Worm (Caenorhabditis elegans) whole organism, L4/young adult: Measurements from ENCODE around the gene R02D5.10.
A peak's percentile ranks its signal among the peaks of the same experiment; 100 is the strongest.

Experiments used
- W03F9.2 ChIP-seq: fragments of 150-350 bp; optimal IDR thresholded peaks from 2 replicates; lab custom pipeline; 2014; ENCODE audit warnings: missing biosample characterization, missing genetic modification characterization
- dao-5 ChIP-seq: sonication (generic microtip); optimal IDR thresholded peaks from 2 replicates; lab custom pipeline; 2016; ENCODE audit warnings: missing genotype, missing genetic modification characterization, moderate library complexity, missing compliant biosample characterization
- him-1 ChIP-seq: sonication (generic microtip); optimal IDR thresholded peaks from 2 replicates; lab custom pipeline; 2016; ENCODE audit warnings: missing genotype, missing genetic modification reagents, missing genetic modification characterization, missing compliant biosample characterization

R02D5.10 gene

DNA sequence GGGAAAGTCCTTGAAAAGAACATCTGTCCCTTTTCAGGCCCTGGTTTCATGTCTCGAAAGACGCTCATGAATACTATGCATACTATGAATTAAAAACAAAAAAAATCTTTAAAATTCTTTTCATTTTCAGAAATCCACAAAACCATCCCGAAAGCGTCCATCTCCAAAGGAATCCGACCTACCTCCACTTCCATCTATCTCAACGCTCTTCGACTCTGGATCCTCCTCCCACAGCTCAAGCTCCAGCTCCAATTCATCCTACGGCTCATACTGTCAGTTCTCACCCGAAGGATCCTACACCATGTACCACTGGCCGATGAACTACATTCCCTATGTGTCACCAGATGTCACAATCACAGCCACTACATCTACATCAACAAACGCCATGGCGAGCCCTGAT lies 26.5 kb downstream of the R02D5.10 start:
- TF ChIP-seq him-1 (tag; lab: Kevin White, UChicago) (no peak), W03F9.2 (tag; lab: Kevin White, UChicago) (no peak), dao-5 (tag; lab: Kevin White, UChicago) (no peak)

ce11 chrV:14510746-14511145 lies 28.7 kb downstream of the R02D5.10 start, which contains the start of gene R02D5.9:
TSS of gene R02D5.9 (minus strand) at chrV:14511123.
- TF ChIP-seq W03F9.2 (tag; lab: Kevin White, UChicago) (no peak), him-1 (tag; lab: Kevin White, UChicago) (no peak), dao-5 (tag; lab: Kevin White, UChicago) (no peak)

ce11 chrV:14518010-14518409 lies 35.9 kb downstream of the R02D5.10 start, which contains the start of gene R02D5.6:
TSS of gene R02D5.6 (minus strand) at chrV:14518110.
- TF ChIP-seq dao-5 (tag; lab: Kevin White, UChicago) (no peak), him-1 (tag; lab: Kevin White, UChicago) (no peak), W03F9.2 (tag; lab: Kevin White, UChicago) (no peak)

ce11 chrV:14519268-14519667 lies 37.2 kb downstream of the R02D5.10 start, which contains the start of gene R02D5.8:
TSS of gene R02D5.8 (minus strand) at chrV:14519368.
- TF ChIP-seq dao-5 (tag; lab: Kevin White, UChicago) (no peak), him-1 (tag; lab: Kevin White, UChicago) (no peak)

DNA sequence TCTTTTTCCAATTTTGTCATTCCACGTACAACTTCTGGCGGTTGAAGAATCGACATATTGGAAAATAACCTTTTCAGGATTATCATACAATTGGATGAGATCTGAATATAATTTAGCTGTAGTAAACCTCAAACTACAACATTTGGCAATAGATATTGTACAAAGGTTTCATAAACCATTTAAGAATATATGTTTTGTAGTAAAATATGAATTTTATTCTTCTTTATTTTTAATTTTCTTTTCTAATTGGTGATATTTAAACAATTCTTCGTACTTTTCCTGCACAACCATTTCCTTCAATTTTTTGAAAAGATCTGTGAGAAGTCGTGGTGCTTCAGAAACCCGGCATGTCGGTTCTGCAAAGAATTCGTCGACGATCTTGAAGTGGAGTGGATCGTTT lies 38.9 kb downstream of the R02D5.10 start, which contains the start of gene C53A5.17:
TSS of gene C53A5.17 (minus strand) at position 101 of the 400 bp plus-strand sequence.
- TF ChIP-seq W03F9.2 (tag; lab: Kevin White, UChicago) (no peak), him-1 (tag; lab: Kevin White, UChicago) (no peak), dao-5 (tag; lab: Kevin White, UChicago) (no peak)

- TF ChIP-seq him-1 (tag; lab: Kevin White, UChicago) (no peak), dao-5 (tag; lab: Kevin White, UChicago) (no peak), W03F9.2 (tag; lab: Kevin White, UChicago) (no peak)
These were observed 40.4 kb downstream of the R02D5.10 start, which contains the start of gene C53A5.16 for ce11 chrV:14522514-14522913. TSS of gene C53A5.16 (minus strand) at chrV:14522614.

DNA sequence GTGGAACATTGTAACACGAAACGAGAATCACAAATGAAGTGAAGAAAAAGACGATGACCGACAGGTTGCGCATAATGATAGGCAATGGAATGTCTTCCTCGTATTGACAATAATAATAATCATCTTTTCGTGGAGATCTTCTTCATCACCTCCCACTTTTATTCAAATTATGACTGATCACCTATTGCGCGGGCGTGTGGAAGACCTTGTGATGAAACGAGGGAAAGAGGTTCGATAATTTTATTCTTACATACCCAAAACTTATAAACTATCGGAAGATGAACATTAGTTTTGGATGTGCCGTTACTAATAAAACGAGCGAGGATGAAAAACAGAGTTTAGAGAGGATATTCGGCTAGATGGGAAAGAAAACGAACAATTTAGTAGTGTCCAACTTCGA lies 41.0 kb downstream of the R02D5.10 start, which contains the start of gene C53A5.2:
TSS of gene C53A5.2 (minus strand) at position 101 of the 400 bp plus-strand sequence.
- no peak for TF ChIP-seq W03F9.2 (tag; lab: Kevin White, UChicago)
- TF ChIP-seq him-1 (tag; lab: Kevin White, UChicago), result no peak
- TF ChIP-seq dao-5 (tag; lab: Kevin White, UChicago), result no peak

- TF ChIP-seq W03F9.2 (tag; lab: Kevin White, UChicago) (peak; percentile 50), dao-5 (tag; lab: Kevin White, UChicago) (no peak), him-1 (tag; lab: Kevin White, UChicago) (no peak)
These were observed 41.9 kb downstream of the R02D5.10 start, which contains the start of gene ril-1 for ce11 chrV:14523788-14524582. TSS of gene ril-1 (minus strand) at chrV:14524129.

DNA sequence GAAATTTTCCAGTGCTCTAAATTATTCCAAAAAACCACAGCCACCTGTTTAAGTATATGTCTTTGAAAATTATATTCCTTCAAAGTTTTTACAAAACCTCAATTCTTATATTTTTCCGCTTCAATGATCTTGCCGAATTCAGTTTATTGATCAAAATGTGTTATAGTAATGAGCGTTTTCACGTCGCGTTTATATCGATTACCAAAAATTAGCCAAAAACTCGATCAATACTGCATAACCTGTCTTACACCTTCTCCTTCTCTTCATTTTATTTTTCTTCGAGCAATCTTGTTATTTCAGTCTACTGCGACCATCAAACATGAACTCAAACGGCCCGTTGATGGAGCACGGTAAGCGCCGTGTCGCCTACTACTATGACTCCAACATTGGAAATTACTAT lies 43.0 kb downstream of the R02D5.10 start, which contains the start of gene hda-1:
TSS of gene hda-1 (plus strand) at position 301 of the 400 bp plus-strand sequence.
- TF ChIP-seq W03F9.2 (tag; lab: Kevin White, UChicago), result no peak
- no peak for TF ChIP-seq him-1 (tag; lab: Kevin White, UChicago)
- TF ChIP-seq dao-5 (tag; lab: Kevin White, UChicago), result no peak

- TF ChIP-seq W03F9.2 (tag; lab: Kevin White, UChicago), result no peak
- TF ChIP-seq dao-5 (tag; lab: Kevin White, UChicago), result no peak
- TF ChIP-seq him-1 (tag; lab: Kevin White, UChicago), result no peak
These were observed 45.1 kb downstream of the R02D5.10 start for ce11 chrV:14527210-14527609.

DNA sequence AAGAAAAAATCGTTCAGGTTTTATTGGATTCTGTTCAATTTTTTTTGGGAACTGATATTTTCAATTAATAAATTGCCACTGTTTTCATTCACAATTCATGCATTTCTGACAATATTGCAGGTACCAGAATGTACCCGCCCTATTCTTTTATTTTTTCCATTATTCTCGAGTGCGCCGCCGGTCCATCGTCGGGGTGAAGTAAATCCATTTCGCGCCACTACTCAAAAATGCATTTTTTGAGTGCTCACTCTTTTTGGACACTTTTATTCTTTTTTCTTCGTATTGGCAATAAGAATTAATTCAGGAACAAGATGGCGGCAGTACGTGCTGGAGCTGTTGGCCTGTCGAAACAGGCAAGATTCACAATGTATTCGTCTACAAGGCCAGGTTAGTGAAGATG lies 48.7 kb downstream of the R02D5.10 start, which contains the start of gene kcnl-4:
TSS of gene kcnl-4 (plus strand) at position 301 of the 400 bp plus-strand sequence.
- TF ChIP-seq dao-5 (tag; lab: Kevin White, UChicago) (no peak), him-1 (tag; lab: Kevin White, UChicago) (no peak), W03F9.2 (tag; lab: Kevin White, UChicago) (no peak)

DNA sequence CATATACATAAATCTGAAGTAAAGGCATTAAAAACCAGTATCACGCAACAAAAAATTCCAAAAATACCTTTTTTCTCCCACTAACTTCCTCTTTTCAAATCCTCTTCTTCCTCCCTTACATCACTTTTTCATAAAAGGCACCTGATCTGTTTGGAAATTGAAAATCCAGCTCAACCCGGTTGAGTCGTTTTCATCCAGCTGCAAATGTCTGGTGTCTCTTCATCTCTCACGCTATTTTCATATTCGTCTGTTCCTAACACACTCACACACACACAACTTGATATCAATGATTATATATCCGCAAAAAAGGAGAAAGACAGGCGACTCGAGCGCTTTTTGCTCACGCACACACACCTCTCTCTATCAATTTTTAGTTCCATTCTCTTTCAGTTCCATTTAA lies 50.3 kb downstream of the R02D5.10 start:
- TF ChIP-seq dao-5 (tag; lab: Kevin White, UChicago) (no peak), him-1 (tag; lab: Kevin White, UChicago) (no peak), W03F9.2 (tag; lab: Kevin White, UChicago) (no peak)
